Worm (Caenorhabditis elegans): Measurements from ENCODE around the gene far-6.

ce11 chrIV:13300109-13300508 is 28.1 kb upstream of the far-6 start, which contains the start of gene kdp-1:
- TF ChIP-seq unc-39 (tag; optimal IDR thresholded peaks at IDR 0.05) = no peak
- no peak for TF ChIP-seq ZK546.5 (tag; optimal IDR thresholded peaks at IDR 0.05)
- TF ChIP-seq nhr-23 (tag; optimal IDR thresholded peaks at IDR 0.05) = no peak
- no peak for TF ChIP-seq nhr-76 (tag; optimal IDR thresholded peaks at IDR 0.05)
- TF ChIP-seq snpc-4 (tag; optimal IDR thresholded peaks at IDR 0.05) = no peak
- no peak for TF ChIP-seq egl-27 (tag; optimal IDR thresholded peaks at IDR 0.05)
- TF ChIP-seq ceh-16 (tag; optimal IDR thresholded peaks at IDR 0.05) = no peak
- TF ChIP-seq ama-1 (optimal IDR thresholded peaks at IDR 0.05) = no peak
- TF ChIP-seq elt-1 (tag; optimal IDR thresholded peaks at IDR 0.05) = no peak
- no peak for TF ChIP-seq ztf-11 (tag; optimal IDR thresholded peaks at IDR 0.05)
- TF ChIP-seq ceh-82 (tag; optimal IDR thresholded peaks at IDR 0.05) = no peak
- TF ChIP-seq nhr-237 (tag; optimal IDR thresholded peaks at IDR 0.05) = no peak
